Worm (Caenorhabditis elegans) whole organism, late embryonic: ENCODE results near the gene popl-1.

Experiments used
- ceh-22 ChIP-seq: sonication (generic microtip); optimal IDR thresholded peaks from 2 replicates; lab custom pipeline; 2017; ENCODE audit warnings: missing biosample characterization, missing genetic modification characterization
- ceh-6 ChIP-seq: fragments of 200-800 bp; sonication (Bioruptor generic); optimal IDR thresholded peaks from 2 replicates; lab custom pipeline; 2018; ENCODE audit warnings: mild to moderate bottlenecking, missing genetic modification characterization, missing compliant biosample characterization
- elt-2 ChIP-seq: sonication (generic microtip); optimal IDR thresholded peaks from 2 replicates; lab custom pipeline; 2016; ENCODE audit warnings: missing genetic modification reagents, missing genetic modification characterization, missing compliant biosample characterization
- eyg-1 ChIP-seq: sonication (generic microtip); optimal IDR thresholded peaks from 2 replicates; lab custom pipeline; 2016; ENCODE audit warnings: missing genotype, missing genetic modification characterization, missing compliant biosample characterization
- fkh-10 ChIP-seq: fragments of 150-350 bp; optimal IDR thresholded peaks from 2 replicates; lab custom pipeline; 2014; ENCODE audit warnings: missing biosample characterization, missing genetic modification reagents, missing genetic modification characterization
- hlh-30 ChIP-seq: sonication (generic microtip); optimal IDR thresholded peaks from 2 replicates; lab custom pipeline; 2017; ENCODE audit warnings: antibody characterized with exemption, missing genetic modification characterization, missing compliant biosample characterization; ENCODE audit not compliant: insufficient read depth
- nhr-11 ChIP-seq: fragments of 150-350 bp; optimal IDR thresholded peaks from 2 replicates; lab custom pipeline; 2014; ENCODE audit warnings: missing biosample characterization, missing genetic modification characterization
- npax-4 ChIP-seq: sonication (generic microtip); optimal IDR thresholded peaks from 2 replicates; lab custom pipeline; 2016; ENCODE audit warnings: missing genetic modification characterization, missing compliant biosample characterization
- pat-9 ChIP-seq: fragments of 200-800 bp; sonication (Bioruptor generic); optimal IDR thresholded peaks from 2 replicates; lab custom pipeline; 2018; ENCODE audit warnings: mild to moderate bottlenecking, missing genetic modification characterization, moderate library complexity, missing compliant biosample characterization
- pqm-1 ChIP-seq: sonication (generic microtip); optimal IDR thresholded peaks from 2 replicates; lab custom pipeline; 2016; ENCODE audit warnings: missing genetic modification characterization, missing compliant biosample characterization
- sox-2 ChIP-seq: fragments of 200-800 bp; sonication (Bioruptor generic); IDR thresholded peaks from 2 replicates; pipeline ENCODE4 v1.3.6; 2022; ENCODE audit warnings: missing genetic modification reagents, missing genetic modification characterization, missing compliant biosample characterization

DNA sequence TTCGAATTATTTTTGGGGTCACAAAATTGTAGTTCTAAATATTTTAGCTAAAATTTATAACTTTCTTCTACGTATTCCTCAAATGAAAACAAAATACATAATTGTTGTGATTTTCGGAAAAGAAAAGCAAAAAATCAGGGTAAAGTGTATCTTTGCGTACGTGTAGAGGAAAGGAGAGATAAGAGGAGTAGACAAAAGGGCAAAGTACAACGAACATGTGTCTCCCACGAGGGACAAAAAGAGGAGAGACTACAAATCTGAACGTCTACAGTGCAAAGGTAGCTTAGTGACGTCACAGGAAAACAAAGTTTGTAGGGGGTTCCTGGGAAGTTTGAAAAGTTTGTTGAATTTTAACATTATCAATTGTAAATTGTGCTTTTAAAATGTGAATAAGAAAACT is 16.8 kb upstream of the popl-1 start:
- TF ChIP-seq ceh-6 (GFP tag; lab: Kevin White, UChicago) = no peak
- TF ChIP-seq eyg-1 (tag; lab: Kevin White, UChicago) = no peak
- TF ChIP-seq pqm-1 = no peak
- TF ChIP-seq sox-2 (GFP tag; lab: Robert Waterston, UW) = no peak
- no peak for TF ChIP-seq pat-9
- no peak for TF ChIP-seq ceh-22
- TF ChIP-seq hlh-30 (tag; lab: Kevin White, UChicago) = peak; percentile 18
- no peak for TF ChIP-seq fkh-10 (GFP tag; lab: Kevin White, UChicago)
- no peak for TF ChIP-seq nhr-11
- no peak for TF ChIP-seq npax-4
- TF ChIP-seq elt-2 = peak; percentile 39
